Worm (Caenorhabditis elegans) whole organism, L2 larva: Measurements from ENCODE around the gene clc-28.
"Not testable (repeated sequence)": the region's sequence is repeated elsewhere in the genome, so short reads cannot be mapped to it uniquely, and the experiment has no call there.

ENCODE experiments used
- C34F6.9 ChIP-seq: fragments of 150-350 bp; optimal IDR thresholded peaks from 2 replicates; lab custom pipeline; 2014; ENCODE audit warnings: missing biosample characterization, missing genetic modification characterization
- Y55F3AM.14 ChIP-seq: fragments of 200-800 bp; sonication (Bioruptor generic); optimal IDR thresholded peaks from 2 replicates; lab custom pipeline; 2018; ENCODE audit warnings: mild to moderate bottlenecking, missing genetic modification characterization, missing compliant biosample characterization
- ZK546.5 ChIP-seq: sonication (generic microtip); optimal IDR thresholded peaks from 2 replicates; lab custom pipeline; 2017; ENCODE audit warnings: missing biosample characterization, missing genetic modification characterization
- alr-1 ChIP-seq: fragments of 150-350 bp; optimal IDR thresholded peaks from 2 replicates; lab custom pipeline; 2014; ENCODE audit warnings: missing biosample characterization, missing genetic modification characterization
- aly-2 ChIP-seq: fragments of 150-350 bp; optimal IDR thresholded peaks from 2 replicates; lab custom pipeline; 2014; ENCODE audit warnings: missing biosample characterization, missing genetic modification characterization
- ama-1 ChIP-seq: fragments of 150-350 bp; optimal IDR thresholded peaks from 2 replicates; lab custom pipeline; 2018; ENCODE audit warnings: inconsistent platforms
- blmp-1 ChIP-seq: sonication (generic microtip); optimal IDR thresholded peaks from 2 replicates; lab custom pipeline; 2017; ENCODE audit warnings: missing genetic modification characterization, mild to moderate bottlenecking, missing compliant biosample characterization, antibody characterized with exemption, moderate library complexity; ENCODE audit not compliant: insufficient read depth
- ceh-82 ChIP-seq: fragments of 150-350 bp; optimal IDR thresholded peaks from 2 replicates; lab custom pipeline; 2014; ENCODE audit warnings: missing biosample characterization, missing genetic modification characterization
- crh-2 ChIP-seq: sonication (generic microtip); optimal IDR thresholded peaks from 2 replicates; lab custom pipeline; 2017; ENCODE audit warnings: missing biosample characterization, missing genetic modification characterization
- dmd-4 ChIP-seq: sonication (generic microtip); optimal IDR thresholded peaks from 2 replicates; lab custom pipeline; 2017; ENCODE audit warnings: missing biosample characterization, missing genetic modification characterization
- egl-27 ChIP-seq: sonication (generic microtip); optimal IDR thresholded peaks from 3 replicates; lab custom pipeline; 2017; ENCODE audit warnings: missing biosample characterization, missing genetic modification reagents, missing genetic modification characterization
- elt-1 ChIP-seq: fragments of 150-350 bp; optimal IDR thresholded peaks from 2 replicates; lab custom pipeline; 2014; ENCODE audit warnings: missing biosample characterization, missing genetic modification characterization
- fos-1 ChIP-seq: fragments of 150-350 bp; optimal IDR thresholded peaks from 2 replicates; lab custom pipeline; 2014; ENCODE audit warnings: missing biosample characterization, missing genetic modification characterization
- gmeb-1 ChIP-seq: fragments of 150-350 bp; optimal IDR thresholded peaks from 2 replicates; lab custom pipeline; 2014; ENCODE audit warnings: missing biosample characterization, missing genetic modification characterization
- lin-11 ChIP-seq: fragments of 150-350 bp; sonication (generic microtip); optimal IDR thresholded peaks from 2 replicates; lab custom pipeline; 2014; ENCODE audit warnings: missing biosample characterization, missing genetic modification characterization, inconsistent platforms, mixed read lengths
- lin-13 ChIP-seq: fragments of 150-350 bp; optimal IDR thresholded peaks from 2 replicates; lab custom pipeline; 2014; ENCODE audit warnings: missing biosample characterization, missing genetic modification reagents, missing genetic modification characterization
- lin-39 ChIP-seq: fragments of 150-350 bp; optimal IDR thresholded peaks from 2 replicates; lab custom pipeline; 2014; ENCODE audit warnings: missing biosample characterization, missing genetic modification reagents, missing genetic modification characterization
- lsy-2 ChIP-seq, 2 experiments: fragments of 150-350 bp in 1 of 2; sonication (generic microtip) in 1 of 2; optimal IDR thresholded peaks; 2 replicates each; lab custom pipeline; 2014 to 2017; ENCODE audit warnings: missing biosample characterization in 2 of 2, missing genetic modification characterization in 2 of 2
- mbf-1 ChIP-seq: sonication (generic microtip); optimal IDR thresholded peaks from 2 replicates; lab custom pipeline; 2017; ENCODE audit warnings: missing biosample characterization, missing genetic modification characterization
- mdl-1 ChIP-seq, 2 experiments: fragments of 150-350 bp in 1 of 2; sonication (generic microtip) in 1 of 2; optimal IDR thresholded peaks; 2 replicates each; lab custom pipeline; 2017; ENCODE audit warnings: missing biosample characterization in 2 of 2, missing genetic modification characterization in 2 of 2
- nhr-10 ChIP-seq: sonication (generic microtip); optimal IDR thresholded peaks from 2 replicates; lab custom pipeline; 2017; ENCODE audit warnings: missing biosample characterization, missing genetic modification characterization
- nhr-11 ChIP-seq: fragments of 150-350 bp; optimal IDR thresholded peaks from 2 replicates; lab custom pipeline; 2014; ENCODE audit warnings: missing biosample characterization, missing genetic modification characterization
- nhr-12 ChIP-seq: fragments of 150-350 bp; optimal IDR thresholded peaks from 2 replicates; lab custom pipeline; 2014; ENCODE audit warnings: missing biosample characterization, missing genetic modification characterization
- nhr-129 ChIP-seq: fragments of 150-350 bp; optimal IDR thresholded peaks from 2 replicates; lab custom pipeline; 2014; ENCODE audit warnings: missing biosample characterization, missing genetic modification characterization
- nhr-21 ChIP-seq: fragments of 150-350 bp; optimal IDR thresholded peaks from 2 replicates; lab custom pipeline; 2014; ENCODE audit warnings: missing biosample characterization, missing genetic modification characterization
- nhr-23 ChIP-seq: fragments of 150-350 bp; optimal IDR thresholded peaks from 2 replicates; lab custom pipeline; 2014; ENCODE audit warnings: missing biosample characterization, missing genetic modification reagents, missing genetic modification characterization
- nhr-237 ChIP-seq: fragments of 150-350 bp; optimal IDR thresholded peaks from 2 replicates; lab custom pipeline; 2014; ENCODE audit warnings: missing biosample characterization, missing genetic modification characterization
- nhr-25 ChIP-seq: fragments of 150-350 bp; sonication (generic microtip); optimal IDR thresholded peaks from 3 replicates; lab custom pipeline; 2014; ENCODE audit warnings: missing biosample characterization, missing genetic modification characterization
- nhr-6 ChIP-seq: fragments of 150-350 bp; optimal IDR thresholded peaks from 2 replicates; lab custom pipeline; 2014; ENCODE audit warnings: missing biosample characterization, missing genetic modification characterization
- nhr-77 ChIP-seq: fragments of 150-350 bp; optimal IDR thresholded peaks from 2 replicates; lab custom pipeline; 2014; ENCODE audit warnings: missing biosample characterization, missing genetic modification characterization
- sem-4 ChIP-seq: fragments of 150-350 bp; optimal IDR thresholded peaks from 2 replicates; lab custom pipeline; 2014; ENCODE audit warnings: missing biosample characterization, missing genetic modification reagents, missing genetic modification characterization
- skn-1 ChIP-seq: sonication (generic microtip); optimal IDR thresholded peaks from 2 replicates; lab custom pipeline; 2017; ENCODE audit warnings: missing biosample characterization, missing genetic modification characterization
- sma-3 ChIP-seq: sonication (generic microtip); optimal IDR thresholded peaks from 2 replicates; lab custom pipeline; 2016; ENCODE audit warnings: missing genetic modification reagents, missing genetic modification characterization, missing compliant biosample characterization
- unc-39 ChIP-seq: fragments of 150-350 bp; optimal IDR thresholded peaks from 2 replicates; lab custom pipeline; 2014; ENCODE audit warnings: missing biosample characterization, missing genetic modification characterization
- unc-55 ChIP-seq: fragments of 150-350 bp; sonication (generic microtip); optimal IDR thresholded peaks from 3 replicates; lab custom pipeline; 2014; ENCODE audit warnings: missing biosample characterization, missing genetic modification reagents, missing genetic modification characterization
- unc-62 ChIP-seq: fragments of 150-350 bp; optimal IDR thresholded peaks from 2 replicates; lab custom pipeline; 2014; ENCODE audit warnings: missing biosample characterization, missing genetic modification reagents, missing genetic modification characterization
- zag-1 ChIP-seq: fragments of 150-350 bp; optimal IDR thresholded peaks from 2 replicates; lab custom pipeline; 2014; ENCODE audit warnings: missing biosample characterization, missing genetic modification characterization
- ztf-1 ChIP-seq: fragments of 200-800 bp; sonication (Bioruptor generic); conservative IDR thresholded peaks from 2 replicates; pipeline ENCODE4 v1.3.6; 2022; ENCODE audit warnings: missing genetic modification characterization, missing compliant biosample characterization
- ztf-11 ChIP-seq: sonication (generic microtip); optimal IDR thresholded peaks from 2 replicates; lab custom pipeline; 2017; ENCODE audit warnings: missing biosample characterization, missing genetic modification characterization

clc-28 gene

ce11 chrIII:8339372-8339771 lies at the start of gene clc-28:
Gene clc-28 (minus strand): TSS chrIII:8339472.
- TF ChIP-seq fos-1 (tag; lab: Kevin White, UChicago); C34F6.9 (tag; lab: Kevin White, UChicago); ztf-1 (GFP tag; lab: Robert Waterston, UW): not testable (repeated sequence)

- no peak for TF ChIP-seq lin-39 (tag; lab: Kevin White, UChicago)
- TF ChIP-seq lsy-2 (tag; optimal IDR thresholded peaks at IDR 0.05; lab: Kevin White, UChicago) = no peak
- no peak for TF ChIP-seq ceh-82 (tag; lab: Kevin White, UChicago)
- no peak for TF ChIP-seq skn-1 (tag; lab: Kevin White, UChicago)
- no peak for TF ChIP-seq aly-2 (tag; lab: Kevin White, UChicago)
- TF ChIP-seq nhr-10 (tag; lab: Kevin White, UChicago) = no peak
- TF ChIP-seq ama-1 (lab: Kevin White, UChicago) = no peak
- TF ChIP-seq nhr-129 (tag; lab: Kevin White, UChicago) = no peak
- TF ChIP-seq lin-11 = no peak
- TF ChIP-seq dmd-4 = no peak
- TF ChIP-seq mdl-1 (tag; optimal IDR thresholded peaks at IDR 0.05; lab: Kevin White, UChicago) = no peak
- TF ChIP-seq fos-1 (tag; lab: Kevin White, UChicago) = no peak
- TF ChIP-seq unc-62 (GFP tag; lab: Kevin White, UChicago) = no peak
- no peak for TF ChIP-seq alr-1 (tag; lab: Kevin White, UChicago)
- TF ChIP-seq nhr-237 (tag; lab: Kevin White, UChicago) = no peak
- TF ChIP-seq mbf-1 (tag; lab: Kevin White, UChicago) = no peak
- no peak for TF ChIP-seq sma-3 (GFP tag; lab: Kevin White, UChicago)
- no peak for TF ChIP-seq zag-1
- TF ChIP-seq Y55F3AM.14 (GFP tag; lab: Kevin White, UChicago) = no peak
- no peak for TF ChIP-seq ztf-11 (tag; lab: Kevin White, UChicago)
Measured at ce11 chrIII:8380645-8381044, 41.4 kb upstream of the clc-28 start, which contains the start of gene R05D3.12. Gene R05D3.12 (plus strand): TSS chrIII:8380945.

- TF ChIP-seq gmeb-1 (no peak), mbf-1 (tag; lab: Kevin White, UChicago) (no peak), blmp-1 (tag; lab: Kevin White, UChicago) (no peak), egl-27 (no peak), unc-39 (tag; lab: Kevin White, UChicago) (no peak), sem-4 (tag; lab: Kevin White, UChicago) (no peak), mdl-1 (tag; optimal IDR thresholded peaks at IDR 0.05; lab: Kevin White, UChicago) (no peak), nhr-23 (no peak), lin-11 (no peak), Y55F3AM.14 (GFP tag; lab: Kevin White, UChicago) (no peak), C34F6.9 (tag; lab: Kevin White, UChicago) (no peak), ztf-11 (tag; lab: Kevin White, UChicago) (no peak), alr-1 (tag; lab: Kevin White, UChicago) (no peak), zag-1 (no peak), nhr-6 (tag; lab: Kevin White, UChicago) (no peak), lsy-2 (tag; optimal IDR thresholded peaks at IDR 0.05; lab: Kevin White, UChicago) (no peak), nhr-11 (no peak), lin-39 (tag; lab: Kevin White, UChicago) (no peak), fos-1 (tag; lab: Kevin White, UChicago) (no peak)
Measured at ce11 chrIII:8375000-8375399, 35.7 kb upstream of the clc-28 start, which contains the start of gene met-2. Gene met-2 (plus strand): TSS chrIII:8375300.

ce11 chrIII:8371595-8372305 lies 32.5 kb upstream of the clc-28 start, which contains the start of gene lmbr-1:
Gene lmbr-1 (plus strand): TSS chrIII:8372255.
- no peak for TF ChIP-seq ZK546.5
- TF ChIP-seq lin-13 (GFP tag; lab: Kevin White, UChicago) = no peak
- no peak for TF ChIP-seq blmp-1 (tag; lab: Kevin White, UChicago)
- no peak for TF ChIP-seq skn-1 (tag; lab: Kevin White, UChicago)

ce11 chrIII:8370846-8371257 lies 31.6 kb upstream of the clc-28 start:
- TF ChIP-seq nhr-129 (tag; lab: Kevin White, UChicago) = peak; percentile 50
- TF ChIP-seq crh-2 = peak; percentile 39
- TF ChIP-seq nhr-237 (tag; lab: Kevin White, UChicago) = no peak
- TF ChIP-seq fos-1 (tag; lab: Kevin White, UChicago) = peak; percentile 46
- peak; percentile 39 for TF ChIP-seq Y55F3AM.14 (GFP tag; lab: Kevin White, UChicago)
- no peak for TF ChIP-seq nhr-77 (tag; lab: Kevin White, UChicago)
- TF ChIP-seq lsy-2 (tag; optimal IDR thresholded peaks at IDR 0.05; lab: Kevin White, UChicago) = peak in 1 of 2 experiments; percentile 63
- peak; percentile 2 for TF ChIP-seq unc-55
- no peak for TF ChIP-seq elt-1 (tag; lab: Kevin White, UChicago)
- peak; percentile 52 for TF ChIP-seq blmp-1 (tag; lab: Kevin White, UChicago)
- no peak for TF ChIP-seq nhr-23
- TF ChIP-seq gmeb-1 = no peak
- TF ChIP-seq ama-1 (lab: Kevin White, UChicago) = no peak
- peak; percentile 53 for TF ChIP-seq nhr-21
- no peak for TF ChIP-seq unc-62 (GFP tag; lab: Kevin White, UChicago)
- TF ChIP-seq alr-1 (tag; lab: Kevin White, UChicago) = no peak
- TF ChIP-seq ztf-11 (tag; lab: Kevin White, UChicago) = no peak
- TF ChIP-seq dmd-4 = no peak
- no peak for TF ChIP-seq egl-27
- TF ChIP-seq nhr-6 (tag; lab: Kevin White, UChicago) = no peak
- TF ChIP-seq nhr-12 (tag; lab: Kevin White, UChicago) = no peak
- no peak for TF ChIP-seq lin-11
- no peak for TF ChIP-seq aly-2 (tag; lab: Kevin White, UChicago)
- TF ChIP-seq lin-39 (tag; lab: Kevin White, UChicago) = no peak
- TF ChIP-seq nhr-25 (tag; lab: Kevin White, UChicago) = peak; percentile 53
- TF ChIP-seq lin-13 (GFP tag; lab: Kevin White, UChicago) = no peak
- peak in 1 of 2 experiments; percentile 17 for TF ChIP-seq mdl-1 (tag; optimal IDR thresholded peaks at IDR 0.05; lab: Kevin White, UChicago)
